Worm (Caenorhabditis elegans): ENCODE data around the gene K02E7.10.

DNA sequence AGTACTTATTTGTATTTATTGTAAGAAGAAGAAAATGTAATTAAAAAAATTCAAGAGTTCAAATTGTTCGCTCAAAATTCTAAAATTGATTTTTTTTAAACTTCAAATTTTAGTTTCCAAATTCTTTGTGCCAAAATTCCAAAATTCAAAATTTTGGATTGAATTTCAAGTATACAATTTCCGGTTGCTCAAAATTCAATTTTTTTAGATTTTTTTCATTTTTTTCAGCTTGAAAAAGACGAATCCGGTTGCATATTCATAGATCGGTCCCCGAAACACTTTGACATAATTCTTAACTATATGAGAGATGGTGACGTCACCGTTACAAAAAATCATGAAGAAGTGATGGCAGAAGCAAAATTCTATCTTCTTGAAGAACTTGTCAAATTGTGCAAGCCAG lies 5.3 kb upstream of the K02E7.10 start, which contains the start of gene K02E7.4:
- no peak for TF ChIP-seq him-1 (tag; optimal IDR thresholded peaks at IDR 0.05)
- no peak for TF ChIP-seq W03F9.2 (tag; optimal IDR thresholded peaks at IDR 0.05)
- no peak for TF ChIP-seq dao-5 (tag; optimal IDR thresholded peaks at IDR 0.05)

Data from whole organism, L4/young adult.